Fruit fly (Drosophila melanogaster): ENCODE data around the gene CG31220.

The CG31220 gene

dm6 chr3R:19644094-19644900 lies 4.0 kb upstream of the CG31220 start, which contains the start of gene Vha13 (continued):
- TF ChIP-seq CG31388 (GFP tag; optimal IDR thresholded peaks at IDR 0.05) (no peak), ci (GFP tag; IDR thresholded peaks at IDR 0.05) (peak; percentile 44; the same call in 1 of the 3 replicates), CG17361 (GFP tag; IDR thresholded peaks at IDR 0.05) (peak; percentile 69), usp (GFP tag; optimal IDR thresholded peaks at IDR 0.05) (no peak), lbe (GFP tag; optimal IDR thresholded peaks at IDR 0.05) (no peak), tll (GFP tag; optimal IDR thresholded peaks at IDR 0.05) (no peak), Nf-YB (GFP tag; optimal IDR thresholded peaks at IDR 0.05) (no peak), lab (GFP tag; optimal IDR thresholded peaks at IDR 0.05) (peak; percentile 74), Fer3 (tag; optimal IDR thresholded peaks at IDR 0.05) (peak; percentile 12), eyg (GFP tag; optimal IDR thresholded peaks at IDR 0.05) (no peak), bowl (GFP tag; IDR thresholded peaks at IDR 0.05) (peak; percentile 41; the same call in 1 of the 2 replicates), CG11093 (GFP tag; IDR thresholded peaks at IDR 0.05) (no peak), vfl (GFP tag; optimal IDR thresholded peaks at IDR 0.05) (peak; percentile 10), Chrac-16 (GFP tag; optimal IDR thresholded peaks at IDR 0.05) (peak; percentile 27), CG9437 (GFP tag; optimal IDR thresholded peaks at IDR 0.05) (peak; percentile 29), CG15011 (GFP tag; optimal IDR thresholded peaks at IDR 0.05) (no peak), ewg (GFP tag; optimal IDR thresholded peaks at IDR 0.05) (peak; percentile 98), CG10209 (GFP tag; optimal IDR thresholded peaks at IDR 0.05) (peak; percentile 0), Hey (tag; optimal IDR thresholded peaks at IDR 0.05) (no peak), org-1 (GFP tag; optimal IDR thresholded peaks at IDR 0.05) (no peak), fd3F (GFP tag; optimal IDR thresholded peaks at IDR 0.05) (no peak), TFAM (GFP tag; optimal IDR thresholded peaks at IDR 0.05) (no peak), CG1832 (GFP tag; optimal IDR thresholded peaks at IDR 0.05) (no peak), CG6689 (GFP tag; IDR thresholded peaks at IDR 0.05) (no peak), Taf1 (GFP tag; IDR thresholded peaks at IDR 0.05) (peak; percentile 58; the same call in 1 of the 2 replicates), Neu2 (GFP tag; optimal IDR thresholded peaks at IDR 0.05; ENCODE audit: borderline replicate concordance) (no peak), CG14667 (GFP tag; IDR thresholded peaks at IDR 0.05) (peak; percentile 39; the same call in 1 of the 2 replicates), CG10274 (GFP tag; optimal IDR thresholded peaks at IDR 0.05) (no peak), CG11696 (GFP tag; IDR thresholded peaks at IDR 0.05) (no peak), Dfd (GFP tag; optimal IDR thresholded peaks at IDR 0.05) (no peak), CG15073 (GFP tag; optimal IDR thresholded peaks at IDR 0.05) (no peak), pnt (GFP tag; optimal IDR thresholded peaks at IDR 0.05) (peak; percentile 15), stwl (tag; optimal IDR thresholded peaks at IDR 0.05) (peak; percentile 66), slp2 (GFP tag; optimal IDR thresholded peaks at IDR 0.05) (no peak), Gug (GFP tag; IDR thresholded peaks at IDR 0.05) (peak; percentile 82), CG2199 (GFP tag; IDR thresholded peaks at IDR 0.05) (0 out of 3 replicates have a peak, but pooled peaks have one; percentile 60), CG12104 (GFP tag; optimal IDR thresholded peaks at IDR 0.05) (no peak), CG8359 (GFP tag; optimal IDR thresholded peaks at IDR 0.05; ENCODE audit: borderline replicate concordance) (no peak), YL-1 (GFP tag; optimal IDR thresholded peaks at IDR 0.05) (peak; percentile 96), CG17385 (GFP tag; optimal IDR thresholded peaks at IDR 0.05) (peak; percentile 37), CG4820 (GFP tag; optimal IDR thresholded peaks at IDR 0.05) (peak; percentile 35), CG14441 (GFP tag; IDR thresholded peaks at IDR 0.05) (peak; percentile 55), Lpt (GFP tag; optimal IDR thresholded peaks at IDR 0.05) (no peak), CG2712 (tag; optimal IDR thresholded peaks at IDR 0.05) (peak; percentile 23), row (GFP tag; IDR thresholded peaks at IDR 0.05) (peak; percentile 93), Dad (GFP tag; optimal IDR thresholded peaks at IDR 0.05) (peak; percentile 31), CG17912 (GFP tag; optimal IDR thresholded peaks at IDR 0.05) (no peak), Xrp1 (GFP tag; IDR thresholded peaks at IDR 0.05) (no peak), az2 (GFP tag; optimal IDR thresholded peaks at IDR 0.05) (peak; percentile 18)
